Worm (Caenorhabditis elegans): ENCODE data around the gene acl-7.

Gene acl-7

ce11 chrII:12816412-12817146, at the start of gene acl-7:
TSS of gene acl-7 (minus strand) at chrII:12816462.
- TF ChIP-seq elt-2 (tag; optimal IDR thresholded peaks at IDR 0.05) (peak; percentile 76), pqm-1 (tag; optimal IDR thresholded peaks at IDR 0.05) (peak; percentile 39), R02D3.7 (tag; optimal IDR thresholded peaks at IDR 0.05) (no peak)

ce11 chrII:12865604-12866003, 49.3 kb upstream of the acl-7 start, which contains the start of gene snf-5:
TSS of gene snf-5 (minus strand) at chrII:12865785.
- TF ChIP-seq nhr-237 (tag; optimal IDR thresholded peaks at IDR 0.05) (no peak), eor-1 (tag; optimal IDR thresholded peaks at IDR 0.05) (no peak), R02D3.7 (tag; optimal IDR thresholded peaks at IDR 0.05) (no peak), elt-3 (tag; optimal IDR thresholded peaks at IDR 0.05) (no peak)

- TF ChIP-seq nhr-28 (tag; optimal IDR thresholded peaks at IDR 0.05) (no peak), jun-1 (tag; optimal IDR thresholded peaks at IDR 0.05) (no peak)
Measured at ce11 chrII:12855900-12856299, 39.6 kb upstream of the acl-7 start, which contains the start of gene Y46G5A.29. TSS of gene Y46G5A.29 (plus strand) at chrII:12856200.

DNA sequence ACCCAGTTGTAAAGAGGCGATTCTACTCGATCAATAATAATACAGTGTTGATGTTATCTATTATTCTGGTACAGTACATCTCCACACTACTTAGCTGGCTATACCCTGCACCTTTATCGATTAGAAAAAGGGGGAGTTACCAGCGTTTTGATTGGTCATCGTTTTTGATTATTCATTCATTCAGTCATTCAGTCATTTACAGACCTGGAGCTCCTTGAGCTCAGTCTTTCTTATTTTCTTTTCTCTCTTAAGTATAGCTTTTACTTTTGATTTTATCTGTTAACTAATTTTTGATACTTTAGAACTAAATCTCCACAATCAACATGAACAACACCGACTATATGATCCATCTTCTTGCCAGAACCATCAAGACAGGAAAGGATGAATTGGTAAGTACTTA, 33.9 kb upstream of the acl-7 start, which contains the start of gene Y46G5A.28:
Gene Y46G5A.28, plus strand, starts transcription at position 301 of the 400 bp plus-strand sequence.
- no peak for TF ChIP-seq ZK546.5 (tag; optimal IDR thresholded peaks at IDR 0.05)
- TF ChIP-seq skn-1 (tag; optimal IDR thresholded peaks at IDR 0.05), result no peak
- TF ChIP-seq mml-1 (tag; optimal IDR thresholded peaks at IDR 0.05), result no peak
- no peak for TF ChIP-seq ztf-11 (tag; optimal IDR thresholded peaks at IDR 0.05)
- TF ChIP-seq egl-27 (tag; optimal IDR thresholded peaks at IDR 0.05), result no peak
- no peak for TF ChIP-seq nhr-77 (tag; optimal IDR thresholded peaks at IDR 0.05)
- TF ChIP-seq elt-3 (tag; optimal IDR thresholded peaks at IDR 0.05), result no peak
- TF ChIP-seq lsy-12 (tag; optimal IDR thresholded peaks at IDR 0.05), result no peak
- no peak for TF ChIP-seq nhr-237 (tag; optimal IDR thresholded peaks at IDR 0.05)

ce11 chrII:12847736-12848135, 31.5 kb upstream of the acl-7 start, which contains the start of gene pes-10:
TSS of gene pes-10 (minus strand) at chrII:12847836.
- TF ChIP-seq nhr-76 (tag; optimal IDR thresholded peaks at IDR 0.05), result no peak

DNA sequence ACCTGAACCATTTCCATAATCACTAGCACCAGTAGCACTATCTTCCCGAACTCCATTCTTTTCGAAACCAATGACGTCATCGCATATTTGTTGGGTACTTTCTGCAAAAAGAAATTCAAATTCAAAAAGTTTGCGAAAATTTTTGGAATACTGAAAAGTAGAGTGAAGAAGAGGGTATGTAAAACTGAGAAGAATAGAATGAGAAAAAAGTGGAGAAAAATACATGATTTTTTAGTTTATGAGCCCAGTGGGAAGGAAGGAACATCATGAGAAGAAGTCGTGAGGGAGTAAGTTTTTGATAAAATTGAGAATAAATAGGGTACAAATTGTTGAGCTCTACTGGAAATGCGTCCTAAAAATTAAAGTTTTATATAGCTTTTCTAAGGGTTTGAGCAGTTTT, 23.8 kb upstream of the acl-7 start, which contains the start of gene lgc-35:
Gene lgc-35, minus strand, starts transcription at position 101 of the 400 bp plus-strand sequence.
- TF ChIP-seq egl-5 (tag; optimal IDR thresholded peaks at IDR 0.05) (no peak), mml-1 (tag; optimal IDR thresholded peaks at IDR 0.05) (no peak), nhr-67 (tag; optimal IDR thresholded peaks at IDR 0.05) (no peak), unc-62 (GFP tag; optimal IDR thresholded peaks at IDR 0.05) (no peak), nhr-76 (tag; optimal IDR thresholded peaks at IDR 0.05) (no peak), mdl-1 (tag; optimal IDR thresholded peaks at IDR 0.05) (no peak), hmg-11 (tag; optimal IDR thresholded peaks at IDR 0.05) (no peak), pqm-1 (tag; optimal IDR thresholded peaks at IDR 0.05) (no peak), nhr-237 (tag; optimal IDR thresholded peaks at IDR 0.05) (no peak), egl-27 (tag; optimal IDR thresholded peaks at IDR 0.05) (no peak)

DNA sequence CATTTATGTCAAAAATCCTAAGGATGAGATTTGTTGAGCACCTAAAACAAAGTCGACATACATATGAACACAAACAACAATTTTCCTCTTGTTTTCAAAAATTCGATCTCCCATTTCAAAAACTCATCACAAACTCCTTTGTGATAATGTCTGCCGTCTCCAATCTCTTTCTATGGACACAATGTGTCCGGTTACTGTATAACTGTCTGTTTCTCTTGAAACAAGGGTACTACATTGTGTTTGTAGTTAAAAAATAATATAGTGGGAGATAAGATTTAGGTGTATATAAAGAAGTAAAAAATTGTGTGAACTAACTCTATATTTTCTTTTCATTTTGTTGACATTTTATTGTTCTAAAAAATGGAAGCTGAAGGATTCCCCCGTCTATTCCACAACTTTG, 14.1 kb upstream of the acl-7 start, which contains the start of gene bcmo-1:
Gene bcmo-1, plus strand, starts transcription at position 330 of the 400 bp plus-strand sequence.
- TF ChIP-seq ceh-82 (tag; optimal IDR thresholded peaks at IDR 0.05) (no peak), skn-1 (tag; optimal IDR thresholded peaks at IDR 0.05) (no peak), ceh-28 (tag; optimal IDR thresholded peaks at IDR 0.05) (no peak), R02D3.7 (tag; optimal IDR thresholded peaks at IDR 0.05) (no peak)

DNA sequence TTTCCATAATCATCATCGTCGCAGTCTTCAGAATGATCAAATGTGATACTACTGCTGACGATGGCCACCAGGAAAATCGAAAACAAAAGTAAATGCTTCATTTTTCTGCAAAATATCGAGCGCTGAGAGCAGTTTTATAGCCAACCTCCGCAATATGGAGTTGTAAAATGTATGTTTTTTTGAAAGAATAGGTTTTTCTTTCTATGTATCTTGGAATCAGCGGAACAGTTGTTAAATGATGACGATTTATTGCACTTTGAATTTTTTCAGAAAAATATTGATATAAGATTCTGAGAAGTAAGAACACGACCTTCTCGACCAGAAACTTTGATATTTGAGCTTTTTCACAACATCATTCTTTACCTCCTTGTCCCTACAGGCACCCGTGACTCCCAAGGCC, 12.6 kb upstream of the acl-7 start, which contains the start of gene Y46G5A.23:
Gene Y46G5A.23, minus strand, starts transcription at position 101 of the 400 bp plus-strand sequence.
- no peak for TF ChIP-seq skn-1 (tag; optimal IDR thresholded peaks at IDR 0.05)
- TF ChIP-seq nhr-76 (tag; optimal IDR thresholded peaks at IDR 0.05), result no peak
- no peak for TF ChIP-seq egl-5 (tag; optimal IDR thresholded peaks at IDR 0.05)
- TF ChIP-seq ztf-4 (tag; optimal IDR thresholded peaks at IDR 0.05), result no peak
- no peak for TF ChIP-seq lsy-12 (tag; optimal IDR thresholded peaks at IDR 0.05)
- no peak for TF ChIP-seq fkh-2 (tag; optimal IDR thresholded peaks at IDR 0.05)
- no peak for TF ChIP-seq nhr-28 (tag; optimal IDR thresholded peaks at IDR 0.05)
- TF ChIP-seq ceh-28 (tag; optimal IDR thresholded peaks at IDR 0.05), result no peak
- no peak for TF ChIP-seq lin-15B (tag; optimal IDR thresholded peaks at IDR 0.05)
- no peak for TF ChIP-seq jun-1 (tag; optimal IDR thresholded peaks at IDR 0.05)
- no peak for TF ChIP-seq snpc-4 (tag; optimal IDR thresholded peaks at IDR 0.05)
- TF ChIP-seq elt-1 (tag; optimal IDR thresholded peaks at IDR 0.05), result no peak
- no peak for TF ChIP-seq daf-12 (tag; optimal IDR thresholded peaks at IDR 0.05)
- no peak for TF ChIP-seq ceh-9 (tag; optimal IDR thresholded peaks at IDR 0.05)
- TF ChIP-seq nhr-25 (tag; optimal IDR thresholded peaks at IDR 0.05), result no peak
- TF ChIP-seq nhr-67 (tag; optimal IDR thresholded peaks at IDR 0.05), result no peak

All from whole organism, L3 larva.